Fruit fly (Drosophila melanogaster) whole organism, embryonic: ENCODE data around the gene CG13385.
A peak's percentile ranks its signal among the peaks of the same experiment; 100 is the strongest.

ENCODE experiments used
- Hey ChIP-seq: fragments of 200-800 bp; sonication (Bioruptor generic); optimal IDR thresholded peaks from 3 replicates; lab custom pipeline; 2018; ENCODE audit warnings: missing biosample characterization, mild to moderate bottlenecking, missing genetic modification characterization
- Lpt ChIP-seq: fragments of >200 bp; optimal IDR thresholded peaks from 2 replicates; lab custom pipeline; 2018; ENCODE audit warnings: missing biosample characterization, missing genetic modification characterization
- Oli ChIP-seq: fragments of 200-800 bp; sonication (Bioruptor generic); optimal IDR thresholded peaks from 2 replicates; lab custom pipeline; 2018; ENCODE audit warnings: missing biosample characterization, mild to moderate bottlenecking, missing genetic modification characterization, moderate library complexity
- ash1 ChIP-seq: fragments of 200-800 bp; sonication (Bioruptor generic); optimal IDR thresholded peaks from 2 replicates; lab custom pipeline; 2018; ENCODE audit warnings: missing biosample characterization, mild to moderate bottlenecking, missing genetic modification characterization
- bbx ChIP-seq: fragments of 200-800 bp; sonication (Bioruptor generic); IDR thresholded peaks from 2 replicates; pipeline ENCODE4 v1.3.6; 2022; ENCODE audit warnings: missing biosample characterization, missing genetic modification characterization; ENCODE audit not compliant: partially characterized antibody
- pan ChIP-seq, 4 experiments: fragments of >200 bp in 3 of 4; fragments of 200-800 bp in 1 of 4; sonication (Bioruptor generic) in 1 of 4; optimal IDR thresholded peaks in 3 of 4; IDR thresholded peaks in 1 of 4; 2 replicates each; pipeline versions ENCODE4 v1.3.6 to Lab custom; 2017 to 2022; ENCODE audit warnings: missing biosample characterization in 2 of 4, missing genetic modification characterization in 2 of 4, mixed read lengths in 1 of 4

DNA sequence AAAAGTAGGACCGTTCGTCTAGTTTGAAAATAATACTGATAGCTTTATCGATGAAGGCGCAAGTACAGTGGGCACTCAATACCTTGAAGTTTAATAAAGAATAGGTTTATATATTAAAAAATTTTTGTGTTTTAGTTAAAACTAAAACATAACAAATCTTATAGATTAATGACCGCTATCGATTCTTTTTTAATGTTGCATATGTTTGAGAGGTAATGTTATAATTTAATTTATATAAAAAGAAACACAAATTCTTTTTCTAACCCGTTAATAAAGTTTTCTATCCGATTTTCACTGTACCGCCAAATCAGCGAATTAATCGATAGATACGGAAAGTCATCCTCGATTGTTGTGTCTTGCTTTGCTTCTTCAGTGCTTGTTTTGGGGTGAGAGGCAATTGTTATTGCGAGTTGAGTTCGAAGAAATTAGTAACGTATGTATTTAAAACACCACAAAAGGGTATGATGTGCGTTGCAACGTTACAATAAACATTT lies 12.3 kb upstream of the CG13385 start, which contains the start of the genes Dad1 and CG13384:
- TF ChIP-seq Hey (tag; lab: Kevin White, UChicago): no peak
- TF ChIP-seq ash1 (GFP tag; lab: Kevin White, UChicago): no peak
- no peak; the same call in 1 of the 2 replicates for TF ChIP-seq bbx (GFP tag; lab: Robert Waterston, UW)
- no peak for TF ChIP-seq pan (optimal IDR thresholded peaks at IDR 0.05; lab: Kevin White, UChicago)
- peak in 1 of 2 experiments; percentile 93 for TF ChIP-seq pan (GFP tag; optimal IDR thresholded peaks at IDR 0.05 in 1 of 2, IDR thresholded peaks at IDR 0.05 in 1 of 2)
- TF ChIP-seq Oli (tag; lab: Kevin White, UChicago): peak; percentile 91
- TF ChIP-seq Lpt (GFP tag; lab: Kevin White, UChicago): no peak
